Fruit fly (Drosophila melanogaster) whole organism, embryonic: ENCODE measurements around the gene Top3alpha.

Source experiments
- Asciz ChIP-seq: fragments of 200-800 bp; sonication (Bioruptor generic); optimal IDR thresholded peaks from 2 replicates; lab custom pipeline; 2017; ENCODE audit warnings: missing biosample characterization, mild to moderate bottlenecking, missing genetic modification characterization, missing genetic modification reagents
- CG11723 ChIP-seq: fragments of 200-800 bp; sonication (Bioruptor generic); optimal IDR thresholded peaks from 2 replicates; lab custom pipeline; 2017; ENCODE audit warnings: missing biosample characterization, mild to moderate bottlenecking, missing genetic modification characterization
- CG14667 ChIP-seq: fragments of 200-800 bp; sonication (Bioruptor generic); IDR thresholded peaks from 2 replicates; pipeline ENCODE4 v1.3.6; 2022; ENCODE audit warnings: missing biosample characterization, missing genetic modification characterization
- CG1603 ChIP-seq: fragments of 200-800 bp; sonication (Bioruptor generic); optimal IDR thresholded peaks from 2 replicates; lab custom pipeline; 2019; ENCODE audit warnings: missing biosample characterization, mild to moderate bottlenecking, missing genetic modification characterization, moderate library complexity
- CG2120 ChIP-seq: fragments of 200-800 bp; sonication (Bioruptor generic); optimal IDR thresholded peaks from 3 replicates; lab custom pipeline; 2016; ENCODE audit warnings: missing biosample characterization, missing genetic modification characterization
- CG2712 ChIP-seq: fragments of 200-800 bp; optimal IDR thresholded peaks from 3 replicates; lab custom pipeline; 2019; ENCODE audit warnings: missing biosample characterization, mild to moderate bottlenecking, missing genetic modification characterization, moderate library complexity
- CG2889 ChIP-seq: fragments of 200-800 bp; sonication (Bioruptor generic); IDR thresholded peaks from 3 replicates; pipeline ENCODE4 v1.3.6; 2022; ENCODE audit warnings: missing biosample characterization, missing genetic modification characterization
- CG32767 ChIP-seq: fragments of 200-800 bp; sonication (Bioruptor generic); IDR thresholded peaks from 2 replicates; pipeline ENCODE4 v1.3.6; 2022; ENCODE audit warnings: missing biosample characterization, missing genetic modification characterization
- CG32772 ChIP-seq: fragments of 200-800 bp; sonication (Bioruptor generic); IDR thresholded peaks from 2 replicates; pipeline ENCODE4 v1.3.6; 2022; ENCODE audit warnings: missing biosample characterization, missing genetic modification characterization
- CG3281 ChIP-seq: fragments of 200-800 bp; sonication (Bioruptor generic); optimal IDR thresholded peaks from 3 replicates; lab custom pipeline; 2017; ENCODE audit warnings: missing biosample characterization, mild to moderate bottlenecking, missing genetic modification characterization
- CG43689 ChIP-seq: fragments of 200-800 bp; sonication (Bioruptor generic); IDR thresholded peaks from 2 replicates; pipeline ENCODE4 v1.3.6; 2022; ENCODE audit warnings: missing biosample characterization, missing genetic modification characterization
- CG4820 ChIP-seq: fragments of 200-800 bp; sonication (Bioruptor generic); optimal IDR thresholded peaks from 3 replicates; lab custom pipeline; 2016; ENCODE audit warnings: missing biosample characterization, missing genetic modification characterization
- CG7963 ChIP-seq: fragments of 200-800 bp; sonication (Bioruptor generic); IDR thresholded peaks from 3 replicates; pipeline ENCODE4 v1.3.6; 2022; ENCODE audit warnings: missing biosample characterization, missing genetic modification characterization; ENCODE audit not compliant: partially characterized antibody
- CG9817 ChIP-seq: fragments of 200-800 bp; sonication (Bioruptor generic); optimal IDR thresholded peaks from 2 replicates; lab custom pipeline; 2018; ENCODE audit warnings: missing biosample characterization, mild to moderate bottlenecking, missing genetic modification characterization, moderate library complexity
- CG9932 ChIP-seq: fragments of 200-800 bp; sonication (Bioruptor generic); IDR thresholded peaks from 2 replicates; pipeline ENCODE4 v1.3.6; 2022; ENCODE audit warnings: missing biosample characterization, missing genetic modification characterization
- CTCF ChIP-seq: fragments of 200-800 bp; sonication (Bioruptor generic); optimal IDR thresholded peaks from 2 replicates; lab custom pipeline; 2017; ENCODE audit warnings: missing biosample characterization, mild to moderate bottlenecking, missing genetic modification characterization, moderate library complexity
- CrebB ChIP-seq: fragments of 200-800 bp; sonication (Bioruptor generic); optimal IDR thresholded peaks from 3 replicates; lab custom pipeline; 2018; ENCODE audit warnings: missing biosample characterization, mild to moderate bottlenecking, missing genetic modification characterization
- Fer3 ChIP-seq: fragments of 200-800 bp; sonication (Bioruptor generic); optimal IDR thresholded peaks from 2 replicates; lab custom pipeline; 2018; ENCODE audit warnings: missing biosample characterization, mild to moderate bottlenecking, missing genetic modification characterization, moderate library complexity
- GATAe ChIP-seq: fragments of 200-800 bp; sonication (Bioruptor generic); conservative IDR thresholded peaks from 2 replicates; pipeline ENCODE4 v1.3.6; 2022; ENCODE audit warnings: missing biosample characterization, missing genetic modification characterization
- H2.0 ChIP-seq: fragments of 200-800 bp; sonication (Bioruptor generic); IDR thresholded peaks from 2 replicates; pipeline ENCODE4 v1.3.6; 2022; ENCODE audit warnings: missing biosample characterization, missing genetic modification characterization
- Hand ChIP-seq: fragments of 200-800 bp; sonication (Bioruptor generic); optimal IDR thresholded peaks from 2 replicates; lab custom pipeline; 2017; ENCODE audit warnings: mild to moderate bottlenecking, missing biosample characterization, missing genetic modification reagents, missing genetic modification characterization
- Hr3 ChIP-seq: fragments of 200-800 bp; sonication (Bioruptor generic); optimal IDR thresholded peaks from 3 replicates; lab custom pipeline; 2016; ENCODE audit warnings: missing biosample characterization, missing genetic modification characterization
- Myb ChIP-seq: fragments of 200-800 bp; sonication (Bioruptor generic); optimal IDR thresholded peaks from 2 replicates; lab custom pipeline; 2016; ENCODE audit warnings: missing biosample characterization, missing genetic modification characterization
- Side ChIP-seq: fragments of 200-800 bp; sonication (Bioruptor generic); optimal IDR thresholded peaks from 2 replicates; lab custom pipeline; 2016; ENCODE audit warnings: missing biosample characterization, missing genetic modification characterization
- Six4 ChIP-seq: fragments of 200-800 bp; sonication (Bioruptor generic); optimal IDR thresholded peaks from 2 replicates; lab custom pipeline; 2016; ENCODE audit warnings: missing biosample characterization, missing genetic modification characterization
- Sry-β ChIP-seq: fragments of 200-800 bp; sonication (Bioruptor generic); optimal IDR thresholded peaks from 2 replicates; lab custom pipeline; 2018; ENCODE audit warnings: missing biosample characterization, mild to moderate bottlenecking, missing genetic modification characterization, moderate library complexity
- Tbp ChIP-seq: fragments of >200 bp; optimal IDR thresholded peaks from 2 replicates; lab custom pipeline; 2018; ENCODE audit warnings: missing biosample characterization, missing genetic modification characterization
- YL-1 ChIP-seq: fragments of 200-800 bp; sonication (Bioruptor generic); optimal IDR thresholded peaks from 3 replicates; lab custom pipeline; 2017; ENCODE audit warnings: missing biosample characterization, mild to moderate bottlenecking, missing genetic modification characterization
- ap ChIP-seq: fragments of 200-800 bp; sonication (Bioruptor generic); IDR thresholded peaks from 2 replicates; pipeline ENCODE4 v1.3.6; 2022; ENCODE audit warnings: missing biosample characterization, missing genetic modification characterization
- bsh ChIP-seq, 2 experiments: fragments of 200-800 bp; sonication (Bioruptor generic); optimal IDR thresholded peaks; 2 replicates each; lab custom pipeline; 2017 to 2018; ENCODE audit warnings: mild to moderate bottlenecking in 2 of 2, missing biosample characterization in 2 of 2, missing genetic modification characterization in 2 of 2, moderate library complexity in 1 of 2
- cato ChIP-seq: fragments of 200-800 bp; sonication (Bioruptor generic); optimal IDR thresholded peaks from 2 replicates; lab custom pipeline; 2016; ENCODE audit warnings: missing biosample characterization, missing genetic modification characterization, borderline replicate concordance
- chm ChIP-seq: fragments of 200-800 bp; sonication (Bioruptor generic); IDR thresholded peaks from 2 replicates; pipeline ENCODE4 v1.3.6; 2022; ENCODE audit warnings: missing biosample characterization, missing genetic modification characterization
- crol ChIP-seq: fragments of 200-800 bp; sonication (Bioruptor generic); IDR thresholded peaks from 2 replicates; pipeline ENCODE4 v1.3.6; 2022; ENCODE audit warnings: missing biosample characterization, missing genetic modification characterization
- da ChIP-seq: fragments of 200-800 bp; sonication (Bioruptor generic); optimal IDR thresholded peaks from 2 replicates; lab custom pipeline; 2016; ENCODE audit warnings: missing biosample characterization, missing genetic modification characterization
- dimm ChIP-seq: fragments of 200-800 bp; sonication (Bioruptor generic); IDR thresholded peaks from 2 replicates; pipeline ENCODE4 v1.3.6; 2022; ENCODE audit warnings: missing biosample characterization, missing genetic modification characterization
- exex ChIP-seq: fragments of 200-800 bp; sonication (Bioruptor generic); optimal IDR thresholded peaks from 4 replicates; lab custom pipeline; 2018; ENCODE audit warnings: missing biosample characterization, mild to moderate bottlenecking, missing genetic modification characterization, moderate library complexity
- fd64A ChIP-seq: fragments of 200-800 bp; sonication (Bioruptor generic); optimal IDR thresholded peaks from 3 replicates; lab custom pipeline; 2018; ENCODE audit warnings: missing biosample characterization, mild to moderate bottlenecking, missing genetic modification characterization
- grn ChIP-seq: fragments of 200-800 bp; sonication (Bioruptor generic); optimal IDR thresholded peaks from 3 replicates; lab custom pipeline; 2017; ENCODE audit warnings: missing biosample characterization, missing genetic modification characterization
- hb ChIP-seq: fragments of 200-800 bp; sonication (Bioruptor generic); IDR thresholded peaks from 3 replicates; pipeline ENCODE4 v1.3.6; 2022; ENCODE audit warnings: missing biosample characterization, missing genetic modification characterization; ENCODE audit not compliant: partially characterized antibody
- hbn ChIP-seq: fragments of 200-800 bp; sonication (Bioruptor generic); IDR thresholded peaks from 2 replicates; pipeline ENCODE4 v1.3.6; 2022; ENCODE audit warnings: missing biosample characterization, missing genetic modification characterization; ENCODE audit not compliant: partially characterized antibody
- p53 ChIP-seq: fragments of 200-800 bp; sonication (Bioruptor generic); optimal IDR thresholded peaks from 2 replicates; lab custom pipeline; 2016; ENCODE audit warnings: missing biosample characterization, missing genetic modification characterization
- pb ChIP-seq: fragments of 200-800 bp; sonication (Bioruptor generic); optimal IDR thresholded peaks from 3 replicates; lab custom pipeline; 2016; ENCODE audit warnings: missing biosample characterization, missing genetic modification characterization
- pho ChIP-seq: fragments of 200-800 bp; sonication (Bioruptor generic); optimal IDR thresholded peaks from 2 replicates; lab custom pipeline; 2016; ENCODE audit warnings: missing biosample characterization, missing genetic modification characterization
- phol ChIP-seq: fragments of 200-800 bp; sonication (Bioruptor generic); optimal IDR thresholded peaks from 3 replicates; lab custom pipeline; 2018; ENCODE audit warnings: missing biosample characterization, mild to moderate bottlenecking, missing genetic modification characterization, moderate library complexity
- ranshi ChIP-seq: fragments of 200-800 bp; sonication (Bioruptor generic); IDR thresholded peaks from 2 replicates; pipeline ENCODE4 v1.3.6; 2022; ENCODE audit warnings: missing biosample characterization, missing genetic modification characterization
- run ChIP-seq: fragments of 200-800 bp; sonication (Bioruptor generic); optimal IDR thresholded peaks from 3 replicates; lab custom pipeline; 2018; ENCODE audit warnings: missing biosample characterization, mild to moderate bottlenecking, missing genetic modification characterization
- sc ChIP-seq, 3 experiments: fragments of >200 bp in 2 of 3; fragments of 200-800 bp in 1 of 3; sonication (Bioruptor generic) in 1 of 3; optimal IDR thresholded peaks; 2 replicates in 2 of 3; 3 replicates in 1 of 3; lab custom pipeline; 2017; ENCODE audit warnings: mild to moderate bottlenecking in 1 of 3, missing biosample characterization in 1 of 3, missing genetic modification characterization in 1 of 3, missing genetic modification reagents in 1 of 3
- sim ChIP-seq: fragments of 200-800 bp; sonication (Bioruptor generic); IDR thresholded peaks from 2 replicates; pipeline ENCODE4 v1.3.6; 2022; ENCODE audit warnings: missing biosample characterization, missing genetic modification characterization
- ssp ChIP-seq: fragments of 200-800 bp; sonication (Bioruptor generic); IDR thresholded peaks from 2 replicates; pipeline ENCODE4 v1.3.6; 2022; ENCODE audit warnings: missing biosample characterization, missing genetic modification characterization
- tup ChIP-seq: fragments of 200-800 bp; sonication (Bioruptor generic); optimal IDR thresholded peaks from 2 replicates; lab custom pipeline; 2016; ENCODE audit warnings: missing biosample characterization, mild to moderate bottlenecking, missing genetic modification characterization, moderate library complexity
- twi ChIP-seq: fragments of 200-800 bp; optimal IDR thresholded peaks from 2 replicates; lab custom pipeline; 2019; ENCODE audit warnings: missing biosample characterization, mild to moderate bottlenecking, missing genetic modification characterization, moderate library complexity

The Top3alpha gene

dm6 chr2L:19533247-19533646, 35.3 kb downstream of the Top3alpha start, which contains the start of gene CG33116 (continued):
- TF ChIP-seq CG11723 (GFP tag; lab: Kevin White, UChicago) (peak; percentile 77), CG2712 (peak; percentile 84), CTCF (GFP tag; lab: Kevin White, UChicago) (peak; percentile 30), Side (GFP tag; lab: Kevin White, UChicago) (peak; percentile 80), CG1603 (tag; lab: Kevin White, UChicago) (peak; percentile 79), Myb (GFP tag; lab: Kevin White, UChicago) (peak; percentile 85), CG9932 (peak; percentile 85), exex (tag; lab: Kevin White, UChicago) (peak; percentile 26), CG14667 (GFP tag; lab: Robert Waterston, UW) (no peak), pb (GFP tag; lab: Kevin White, UChicago) (peak; percentile 75), CG32767 (0 out of 2 replicates have a peak, but pooled peaks have one; percentile 54), crol (GFP tag; lab: Robert Waterston, UW) (no peak), GATAe (no peak), da (GFP tag; lab: Kevin White, UChicago) (peak; percentile 70), sim (GFP tag; lab: Robert Waterston, UW) (0 out of 2 replicates have a peak, but pooled peaks have one; percentile 52), hb (no peak), CG32772 (GFP tag; lab: Robert Waterston, UW) (peak; percentile 67), sc (optimal IDR thresholded peaks at IDR 0.05; lab: Kevin White, UChicago) (no peak), sc (GFP tag; optimal IDR thresholded peaks at IDR 0.05; lab: Kevin White, UChicago) (peak; percentile 55), YL-1 (GFP tag; lab: Kevin White, UChicago) (peak; percentile 68), CrebB (tag; lab: Kevin White, UChicago) (peak; percentile 68), Hand (GFP tag; lab: Kevin White, UChicago) (peak; percentile 20), fd64A (GFP tag; lab: Kevin White, UChicago) (peak; percentile 34), ap (0 out of 2 replicates have a peak, but pooled peaks have one; percentile 22), H2.0 (peak; percentile 79), CG9817 (tag; lab: Kevin White, UChicago) (peak; percentile 65), bsh (GFP tag; optimal IDR thresholded peaks at IDR 0.05; lab: Kevin White, UChicago) (peak; percentile 66 to 80), Six4 (GFP tag; lab: Kevin White, UChicago) (peak; percentile 73), grn (GFP tag; lab: Kevin White, UChicago) (peak; percentile 25), CG7963 (GFP tag; lab: Robert Waterston, UW) (no peak), Tbp (GFP tag; lab: Kevin White, UChicago) (no peak), Fer3 (peak; percentile 78), p53 (peak; percentile 61), cato (peak; percentile 51), chm (GFP tag; lab: Robert Waterston, UW) (peak; percentile 86), ranshi (GFP tag; lab: Robert Waterston, UW) (peak; percentile 77; the same call in 1 of the 2 replicates), pho (GFP tag; lab: Kevin White, UChicago) (peak; percentile 81), CG43689 (GFP tag; lab: Robert Waterston, UW) (peak; percentile 49), CG4820 (peak; percentile 75), Hr3 (GFP tag; lab: Kevin White, UChicago) (peak; percentile 82), CG2120 (peak; percentile 91), Asciz (GFP tag; lab: Kevin White, UChicago) (peak; percentile 68), twi (peak; percentile 64), phol (tag; lab: Kevin White, UChicago) (peak; percentile 82), Sry-β (GFP tag; lab: Kevin White, UChicago) (peak; percentile 49), CG3281 (GFP tag; lab: Kevin White, UChicago) (peak; percentile 74), CG2889 (GFP tag; lab: Robert Waterston, UW) (peak; percentile 64; the same call in 1 of the 3 replicates), hbn (peak; percentile 42; the same call in 1 of the 2 replicates), run (peak; percentile 41), tup (GFP tag; lab: Kevin White, UChicago) (peak; percentile 66), dimm (GFP tag; lab: Robert Waterston, UW) (peak; percentile 37; the same call in 1 of the 2 replicates), ssp (GFP tag; lab: Robert Waterston, UW) (peak; percentile 47)
